Fruit fly (Drosophila melanogaster): ENCODE results near the gene CG42831.

CG42831 gene

dm6 chr3L:10827348-10827747, 12.7 kb downstream of the CG42831 start (continued):
- TF ChIP-seq Oli (tag; optimal IDR thresholded peaks at IDR 0.05) (peak; percentile 50), Ets97D (GFP tag; optimal IDR thresholded peaks at IDR 0.05) (no peak), CG12769 (tag; optimal IDR thresholded peaks at IDR 0.05) (no peak), pb (GFP tag; optimal IDR thresholded peaks at IDR 0.05) (no peak), bigmax (GFP tag; optimal IDR thresholded peaks at IDR 0.05) (no peak), Poxn (GFP tag; IDR thresholded peaks at IDR 0.05) (no peak), lilli (GFP tag; optimal IDR thresholded peaks at IDR 0.05) (no peak), corto (GFP tag; optimal IDR thresholded peaks at IDR 0.05) (no peak), Ptx1 (GFP tag; IDR thresholded peaks at IDR 0.05) (0 out of 2 replicates have a peak, but pooled peaks have one; percentile 21), Mad (GFP tag; optimal IDR thresholded peaks at IDR 0.05) (no peak), CG3163 (GFP tag; optimal IDR thresholded peaks at IDR 0.05) (no peak), CG34422 (GFP tag; IDR thresholded peaks at IDR 0.05) (no peak), trem (tag; optimal IDR thresholded peaks at IDR 0.05) (no peak), CG7963 (GFP tag; IDR thresholded peaks at IDR 0.05; ENCODE audit: partially characterized antibody) (no peak), CG13287 (GFP tag; IDR thresholded peaks at IDR 0.05; ENCODE audit: partially characterized antibody) (no peak), Kr (GFP tag; optimal IDR thresholded peaks at IDR 0.05) (no peak), shn (GFP tag; optimal IDR thresholded peaks at IDR 0.05) (no peak), CG8765 (GFP tag; IDR thresholded peaks at IDR 0.05) (no peak), CG7271 (tag; optimal IDR thresholded peaks at IDR 0.05) (no peak), CG11456 (GFP tag; IDR thresholded peaks at IDR 0.05) (no peak), eve (GFP tag; optimal IDR thresholded peaks at IDR 0.05) (peak in 1 of 2 experiments; percentile 7), knrl (GFP tag; IDR thresholded peaks at IDR 0.05; ENCODE audit: partially characterized antibody) (no peak), Dad (GFP tag; optimal IDR thresholded peaks at IDR 0.05) (no peak), wdn (GFP tag; IDR thresholded peaks at IDR 0.05) (no peak), CG12942 (GFP tag; optimal IDR thresholded peaks at IDR 0.05) (no peak), CG9797 (GFP tag; optimal IDR thresholded peaks at IDR 0.05) (no peak), CHES-1-like (GFP tag; optimal IDR thresholded peaks at IDR 0.05) (no peak), CG34376 (GFP tag; optimal IDR thresholded peaks at IDR 0.05) (no peak), Lim3 (GFP tag; IDR thresholded peaks at IDR 0.05) (no peak), pzg (GFP tag; optimal IDR thresholded peaks at IDR 0.05) (no peak), CG11504 (tag; optimal IDR thresholded peaks at IDR 0.05) (peak; percentile 70), MESR4 (GFP tag; optimal IDR thresholded peaks at IDR 0.05) (no peak), otp (GFP tag; IDR thresholded peaks at IDR 0.05) (no peak), pfk (GFP tag; optimal IDR thresholded peaks at IDR 0.05) (no peak), ems (GFP tag; optimal IDR thresholded peaks at IDR 0.05) (no peak), amos (GFP tag; IDR thresholded peaks at IDR 0.05; ENCODE audit: partially characterized antibody) (no peak), CG15011 (GFP tag; optimal IDR thresholded peaks at IDR 0.05) (peak; percentile 21), zf30C (GFP tag; optimal IDR thresholded peaks at IDR 0.05) (no peak), CG17912 (GFP tag; optimal IDR thresholded peaks at IDR 0.05) (no peak), CG3847 (GFP tag; IDR thresholded peaks at IDR 0.05) (no peak; the same call in 1 of the 2 replicates), NC2α (GFP tag; optimal IDR thresholded peaks at IDR 0.05) (no peak), luna (GFP tag; optimal IDR thresholded peaks at IDR 0.05) (no peak), CG3407 (GFP tag; optimal IDR thresholded peaks at IDR 0.05) (no peak), CG13424 (tag; optimal IDR thresholded peaks at IDR 0.05) (peak; percentile 66), scrt (GFP tag; optimal IDR thresholded peaks at IDR 0.05) (peak; percentile 29), CG2199 (GFP tag; IDR thresholded peaks at IDR 0.05) (no peak), salm (tag; optimal IDR thresholded peaks at IDR 0.05) (no peak), NFAT (GFP tag; IDR thresholded peaks at IDR 0.05) (no peak), cad (GFP tag; optimal IDR thresholded peaks at IDR 0.05) (no peak), btn (GFP tag; optimal IDR thresholded peaks at IDR 0.05) (no peak), CG43689 (GFP tag; IDR thresholded peaks at IDR 0.05) (no peak), CG10321 (GFP tag; IDR thresholded peaks at IDR 0.05) (no peak)

Data from whole organism, embryonic.